Fruit fly (Drosophila melanogaster) whole organism, embryonic: ENCODE measurements around the gene ath.

ENCODE experiments used
- Awh ChIP-seq: fragments of 200-800 bp; sonication (Bioruptor generic); IDR thresholded peaks from 2 replicates; pipeline ENCODE4, ENCODE4 v1.3.6; 2022; ENCODE audit warnings: missing biosample characterization, missing genetic modification characterization
- CG10543 ChIP-seq: fragments of 200-800 bp; sonication (Bioruptor generic); optimal IDR thresholded peaks from 3 replicates; lab custom pipeline; 2017; ENCODE audit warnings: missing biosample characterization, mild to moderate bottlenecking, missing genetic modification characterization, moderate library complexity
- CG12299 ChIP-seq: fragments of 200-800 bp; sonication (Bioruptor generic); optimal IDR thresholded peaks from 2 replicates; lab custom pipeline; 2018; ENCODE audit warnings: missing biosample characterization, mild to moderate bottlenecking, missing genetic modification characterization
- CG13296 ChIP-seq: fragments of 200-800 bp; sonication (Bioruptor generic); optimal IDR thresholded peaks from 3 replicates; lab custom pipeline; 2018; ENCODE audit warnings: missing biosample characterization, mild to moderate bottlenecking, missing genetic modification characterization
- CG13775 ChIP-seq: fragments of 200-800 bp; sonication (Bioruptor generic); optimal IDR thresholded peaks from 3 replicates; lab custom pipeline; 2017; ENCODE audit warnings: missing biosample characterization, mild to moderate bottlenecking, missing genetic modification characterization
- CG13894 ChIP-seq: fragments of 200-800 bp; sonication (Bioruptor generic); optimal IDR thresholded peaks from 3 replicates; lab custom pipeline; 2018; ENCODE audit warnings: missing biosample characterization, mild to moderate bottlenecking, missing genetic modification characterization, moderate library complexity
- CG1603 ChIP-seq: fragments of 200-800 bp; sonication (Bioruptor generic); optimal IDR thresholded peaks from 2 replicates; lab custom pipeline; 2019; ENCODE audit warnings: missing biosample characterization, mild to moderate bottlenecking, missing genetic modification characterization, moderate library complexity
- CG17385 ChIP-seq: fragments of 200-800 bp; sonication (Bioruptor generic); optimal IDR thresholded peaks from 3 replicates; lab custom pipeline; 2018; ENCODE audit warnings: missing biosample characterization, mild to moderate bottlenecking, missing genetic modification characterization
- CG17912 ChIP-seq: fragments of 200-800 bp; sonication (Bioruptor generic); optimal IDR thresholded peaks from 2 replicates; lab custom pipeline; 2018; ENCODE audit warnings: missing biosample characterization, mild to moderate bottlenecking, missing genetic modification characterization
- CG3163 ChIP-seq: fragments of 200-800 bp; sonication (Bioruptor generic); optimal IDR thresholded peaks from 3 replicates; lab custom pipeline; 2016; ENCODE audit warnings: missing biosample characterization, missing genetic modification characterization
- CG3838 ChIP-seq: fragments of 200-800 bp; sonication (Bioruptor generic); optimal IDR thresholded peaks from 3 replicates; lab custom pipeline; 2016; ENCODE audit warnings: missing biosample characterization, missing genetic modification characterization
- CG4617 ChIP-seq: fragments of 200-800 bp; sonication (Bioruptor generic); optimal IDR thresholded peaks from 3 replicates; lab custom pipeline; 2016; ENCODE audit warnings: missing biosample characterization, missing genetic modification characterization, borderline replicate concordance
- CG6683 ChIP-seq: fragments of 200-800 bp; sonication (Bioruptor generic); optimal IDR thresholded peaks from 2 replicates; lab custom pipeline; 2017; ENCODE audit warnings: missing biosample characterization, mild to moderate bottlenecking, missing genetic modification characterization, missing genetic modification reagents
- CG6791 ChIP-seq: fragments of 200-800 bp; sonication (Bioruptor generic); IDR thresholded peaks from 3 replicates; pipeline ENCODE4 v1.3.6; 2022; ENCODE audit warnings: missing biosample characterization, missing genetic modification characterization; ENCODE audit not compliant: partially characterized antibody
- CG8388 ChIP-seq: fragments of 200-800 bp; sonication (Bioruptor generic); optimal IDR thresholded peaks from 2 replicates; lab custom pipeline; 2019; ENCODE audit warnings: missing biosample characterization, mild to moderate bottlenecking, missing genetic modification characterization, moderate library complexity
- CG9609 ChIP-seq: fragments of 200-800 bp; sonication (Bioruptor generic); optimal IDR thresholded peaks from 3 replicates; lab custom pipeline; 2016; ENCODE audit warnings: missing biosample characterization, missing genetic modification characterization
- CG9817 ChIP-seq: fragments of 200-800 bp; sonication (Bioruptor generic); optimal IDR thresholded peaks from 2 replicates; lab custom pipeline; 2018; ENCODE audit warnings: missing biosample characterization, mild to moderate bottlenecking, missing genetic modification characterization, moderate library complexity
- Chrac-16 ChIP-seq: fragments of 200-800 bp; sonication (Bioruptor generic); optimal IDR thresholded peaks from 3 replicates; lab custom pipeline; 2016; ENCODE audit warnings: missing biosample characterization, missing genetic modification characterization
- D ChIP-seq, 2 experiments: fragments of 200-800 bp in 1 of 2; fragments of >200 bp in 1 of 2; sonication (Bioruptor generic) in 1 of 2; optimal IDR thresholded peaks; 2 replicates in 1 of 2; 3 replicates in 1 of 2; lab custom pipeline; 2017; ENCODE audit warnings: mild to moderate bottlenecking in 1 of 2, missing biosample characterization in 1 of 2, missing genetic modification characterization in 1 of 2, missing genetic modification reagents in 1 of 2
- Dip2 ChIP-seq: fragments of 200-800 bp; sonication (Bioruptor generic); IDR thresholded peaks from 2 replicates; pipeline ENCODE4 v1.3.6; 2022; ENCODE audit warnings: missing biosample characterization, missing genetic modification characterization
- Drgx ChIP-seq: fragments of 200-800 bp; sonication (Bioruptor generic); IDR thresholded peaks from 2 replicates; pipeline ENCODE4 v1.3.6; 2022; ENCODE audit warnings: missing biosample characterization, missing genetic modification characterization
- GATAe ChIP-seq: fragments of 200-800 bp; sonication (Bioruptor generic); conservative IDR thresholded peaks from 2 replicates; pipeline ENCODE4 v1.3.6; 2022; ENCODE audit warnings: missing biosample characterization, missing genetic modification characterization
- Hsf ChIP-seq: fragments of 200-800 bp; sonication (Bioruptor generic); optimal IDR thresholded peaks from 3 replicates; lab custom pipeline; 2016; ENCODE audit warnings: missing biosample characterization, missing genetic modification characterization
- MBD-R2 ChIP-seq: fragments of 200-800 bp; sonication (Bioruptor generic); IDR thresholded peaks from 2 replicates; pipeline ENCODE4 v1.3.6; 2022; ENCODE audit warnings: missing biosample characterization, missing genetic modification characterization
- Poxn ChIP-seq: fragments of 200-800 bp; sonication (Bioruptor generic); IDR thresholded peaks from 2 replicates; pipeline ENCODE4 v1.3.6; 2022; ENCODE audit warnings: missing biosample characterization, missing genetic modification characterization
- Spps ChIP-seq: fragments of 200-800 bp; sonication (Bioruptor generic); optimal IDR thresholded peaks from 2 replicates; lab custom pipeline; 2018; ENCODE audit warnings: missing biosample characterization, mild to moderate bottlenecking, missing genetic modification characterization
- ab ChIP-seq: fragments of 200-800 bp; sonication (Bioruptor generic); optimal IDR thresholded peaks from 2 replicates; lab custom pipeline; 2016; ENCODE audit warnings: missing biosample characterization, missing genetic modification characterization
- bbx ChIP-seq: fragments of 200-800 bp; sonication (Bioruptor generic); IDR thresholded peaks from 2 replicates; pipeline ENCODE4 v1.3.6; 2022; ENCODE audit warnings: missing biosample characterization, missing genetic modification characterization; ENCODE audit not compliant: partially characterized antibody
- cas ChIP-seq: fragments of 200-800 bp; sonication (Bioruptor generic); IDR thresholded peaks from 2 replicates; pipeline ENCODE4 v1.3.6; 2022; ENCODE audit warnings: missing biosample characterization, missing genetic modification characterization
- chinmo ChIP-seq: fragments of 200-800 bp; sonication (Bioruptor generic); IDR thresholded peaks from 4 replicates; pipeline ENCODE4 v1.3.6; 2022; ENCODE audit warnings: missing biosample characterization, missing genetic modification characterization; ENCODE audit not compliant: partially characterized antibody
- dimm ChIP-seq: fragments of 200-800 bp; sonication (Bioruptor generic); IDR thresholded peaks from 2 replicates; pipeline ENCODE4 v1.3.6; 2022; ENCODE audit warnings: missing biosample characterization, missing genetic modification characterization
- dmrt11E ChIP-seq: fragments of 200-800 bp; sonication (Bioruptor generic); optimal IDR thresholded peaks from 3 replicates; lab custom pipeline; 2018; ENCODE audit warnings: missing biosample characterization, mild to moderate bottlenecking, missing genetic modification characterization, moderate library complexity
- dmrt99B ChIP-seq: fragments of 200-800 bp; sonication (Bioruptor generic); optimal IDR thresholded peaks from 2 replicates; lab custom pipeline; 2018; ENCODE audit warnings: missing biosample characterization, mild to moderate bottlenecking, missing genetic modification characterization, moderate library complexity
- eve ChIP-seq, 2 experiments: fragments of >200 bp; optimal IDR thresholded peaks; 2 replicates each; lab custom pipeline; 2017; ENCODE audit warnings: missing biosample characterization in 2 of 2, missing genetic modification characterization in 2 of 2
- gce ChIP-seq: fragments of 200-800 bp; sonication (Bioruptor generic); IDR thresholded peaks from 3 replicates; pipeline ENCODE4 v1.3.6; 2022; ENCODE audit warnings: missing biosample characterization, missing genetic modification characterization
- gcm2 ChIP-seq: fragments of 200-800 bp; sonication (Bioruptor generic); optimal IDR thresholded peaks from 2 replicates; lab custom pipeline; 2016; ENCODE audit warnings: missing biosample characterization, missing genetic modification characterization
- insv ChIP-seq, 2 experiments: fragments of 200-800 bp; sonication (Bioruptor generic); optimal IDR thresholded peaks; 3 replicates each; lab custom pipeline; 2016 to 2018; ENCODE audit warnings: missing biosample characterization in 2 of 2, missing genetic modification characterization in 2 of 2
- kah ChIP-seq: fragments of 200-800 bp; sonication (Bioruptor generic); optimal IDR thresholded peaks from 2 replicates; lab custom pipeline; 2018; ENCODE audit warnings: missing biosample characterization, mild to moderate bottlenecking, missing genetic modification characterization
- ken ChIP-seq: fragments of 200-800 bp; sonication (Bioruptor generic); IDR thresholded peaks from 3 replicates; pipeline ENCODE4 v1.3.6; 2022; ENCODE audit warnings: missing biosample characterization, missing genetic modification characterization
- prd ChIP-seq, 3 experiments: fragments of >200 bp in 2 of 3; fragments of 200-800 bp in 1 of 3; sonication (Bioruptor generic) in 1 of 3; optimal IDR thresholded peaks in 2 of 3; IDR thresholded peaks in 1 of 3; 2 replicates in 2 of 3; 3 replicates in 1 of 3; pipeline versions ENCODE4 v1.3.6 to Lab custom; 2017 to 2022; ENCODE audit warnings: missing biosample characterization in 1 of 3, missing genetic modification characterization in 1 of 3
- repo ChIP-seq: fragments of 200-800 bp; sonication (Bioruptor generic); optimal IDR thresholded peaks from 2 replicates; lab custom pipeline; 2016; ENCODE audit warnings: missing biosample characterization, missing genetic modification characterization
- sna ChIP-seq: fragments of 200-800 bp; sonication (Bioruptor generic); IDR thresholded peaks from 2 replicates; pipeline ENCODE4 v1.3.6; 2022; ENCODE audit warnings: missing biosample characterization, missing genetic modification characterization; ENCODE audit not compliant: partially characterized antibody
- tio ChIP-seq: fragments of 200-800 bp; sonication (Bioruptor generic); optimal IDR thresholded peaks from 2 replicates; lab custom pipeline; 2017; ENCODE audit warnings: missing biosample characterization, missing genetic modification characterization, inconsistent platforms
- trh ChIP-seq: fragments of 200-800 bp; sonication (Bioruptor generic); optimal IDR thresholded peaks from 2 replicates; lab custom pipeline; 2016; ENCODE audit warnings: missing biosample characterization, missing genetic modification characterization
- unc-4 ChIP-seq: fragments of 200-800 bp; sonication (Bioruptor generic); IDR thresholded peaks from 2 replicates; pipeline ENCODE4 v1.3.6; 2022; ENCODE audit warnings: missing biosample characterization, missing genetic modification characterization; ENCODE audit not compliant: partially characterized antibody
- usp ChIP-seq: fragments of >200 bp; optimal IDR thresholded peaks from 2 replicates; lab custom pipeline; 2017; ENCODE audit warnings: missing biosample characterization, missing genetic modification characterization
- wek ChIP-seq: fragments of 200-800 bp; sonication (Bioruptor generic); optimal IDR thresholded peaks from 3 replicates; lab custom pipeline; 2018; ENCODE audit warnings: missing biosample characterization, mild to moderate bottlenecking, missing genetic modification characterization, moderate library complexity

ath gene

dm6 chr2L:10210631-10211557 lies at the start of gene ath, which contains the start of gene CG5727 (continued):
- TF ChIP-seq MBD-R2 (GFP tag; lab: Robert Waterston, UW) (peak; percentile 50; the same call in 1 of the 2 replicates), CG3838 (GFP tag; lab: Kevin White, UChicago) (no peak), CG6791 (no peak), ken (GFP tag; lab: Robert Waterston, UW) (no peak), dimm (no peak), CG13894 (tag; lab: Kevin White, UChicago) (no peak), sna (no peak), Dip2 (GFP tag; lab: Robert Waterston, UW) (no peak), GATAe (GFP tag; lab: Robert Waterston, UW) (no peak), dmrt99B (tag; lab: Kevin White, UChicago) (no peak), D (optimal IDR thresholded peaks at IDR 0.05; lab: Kevin White, UChicago) (no peak), D (GFP tag; optimal IDR thresholded peaks at IDR 0.05; lab: Kevin White, UChicago) (no peak), CG8388 (GFP tag; lab: Kevin White, UChicago) (no peak), gce (GFP tag; lab: Robert Waterston, UW) (no peak), prd (optimal IDR thresholded peaks at IDR 0.05; lab: Kevin White, UChicago) (no peak), prd (GFP tag; IDR thresholded peaks at IDR 0.05; lab: Robert Waterston, UW) (no peak), CG3163 (no peak), Chrac-16 (GFP tag; lab: Kevin White, UChicago) (no peak), CG4617 (GFP tag; lab: Kevin White, UChicago) (peak; percentile 11), unc-4 (no peak), Awh (GFP tag; lab: Robert Waterston, UW) (peak; percentile 38; the same call in 1 of the 2 replicates), kah (peak; percentile 88), CG17912 (no peak), Spps (tag; lab: Kevin White, UChicago) (no peak), CG9609 (GFP tag; lab: Kevin White, UChicago) (no peak), eve (GFP tag; optimal IDR thresholded peaks at IDR 0.05; lab: Kevin White, UChicago) (no peak), CG13296 (GFP tag; lab: Kevin White, UChicago) (peak; percentile 51), Hsf (GFP tag; lab: Kevin White, UChicago) (no peak), CG9817 (no peak), CG12299 (tag; lab: Kevin White, UChicago) (no peak), CG17385 (GFP tag; lab: Kevin White, UChicago) (no peak), Drgx (GFP tag; lab: Robert Waterston, UW) (no peak), bbx (GFP tag; lab: Robert Waterston, UW) (no peak), repo (no peak), CG10543 (GFP tag; lab: Kevin White, UChicago) (no peak), ab (GFP tag; lab: Kevin White, UChicago) (no peak), wek (peak; percentile 38), insv (GFP tag; optimal IDR thresholded peaks at IDR 0.05; lab: Kevin White, UChicago) (no peak), trh (GFP tag; lab: Kevin White, UChicago) (no peak), Poxn (no peak), cas (GFP tag; lab: Robert Waterston, UW) (no peak), CG1603 (tag; lab: Kevin White, UChicago) (no peak), chinmo (GFP tag; lab: Robert Waterston, UW) (no peak), usp (GFP tag; lab: Kevin White, UChicago) (no peak), CG6683 (GFP tag; lab: Kevin White, UChicago) (no peak), gcm2 (GFP tag; lab: Kevin White, UChicago) (no peak), CG13775 (peak; percentile 18), dmrt11E (tag; lab: Kevin White, UChicago) (no peak), tio (no peak)
